Worm (Caenorhabditis elegans): ENCODE results near the gene F59A6.11.

F59A6.11 gene

DNA sequence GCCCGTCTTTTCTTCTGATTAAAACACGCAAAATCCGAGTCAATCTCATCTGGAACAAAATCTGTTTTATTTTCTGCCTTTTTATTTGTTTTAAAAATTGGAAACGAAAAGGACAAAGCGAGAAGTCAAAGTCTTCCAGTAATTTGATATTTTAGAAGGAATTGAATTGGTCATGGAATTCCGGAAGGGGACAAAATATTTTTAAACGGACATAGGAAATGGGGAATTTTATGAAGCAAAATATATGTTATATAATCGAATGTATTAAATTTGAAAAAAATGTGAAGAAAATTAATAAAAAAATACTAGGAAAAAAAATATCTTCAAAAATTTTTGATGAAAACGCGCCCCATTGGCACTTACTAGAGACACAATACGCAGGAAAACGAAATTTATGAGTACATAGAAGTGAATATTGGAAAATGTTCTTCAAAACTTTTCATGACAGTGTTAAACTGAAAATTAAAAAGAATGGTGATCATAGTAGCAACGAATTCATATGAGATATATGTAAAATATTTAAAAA lies 42.1 kb upstream of the F59A6.11 start, which contains the start of gene F33G12.7:
TSS of gene F33G12.7 (minus strand) at position 51 of the 526 bp plus-strand sequence.
- peak in 1 of 2 experiments; percentile 50 for TF ChIP-seq lin-35 (GFP tag; optimal IDR thresholded peaks at IDR 0.05)
- TF ChIP-seq egl-27 (tag; optimal IDR thresholded peaks at IDR 0.05), result no peak
- TF ChIP-seq lsy-2 (tag; optimal IDR thresholded peaks at IDR 0.05), result peak in 1 of 2 experiments; percentile 43
- peak in 2 of 3 experiments; percentile 16 to 59 for TF ChIP-seq dpl-1 (GFP tag; optimal IDR thresholded peaks at IDR 0.05)
- TF ChIP-seq efl-1 (optimal IDR thresholded peaks at IDR 0.05), result peak in 1 of 2 experiments; percentile 22
- TF ChIP-seq efl-1 (GFP tag; optimal IDR thresholded peaks at IDR 0.05 in 1 of 2), result peak; percentile 46 to 84

DNA sequence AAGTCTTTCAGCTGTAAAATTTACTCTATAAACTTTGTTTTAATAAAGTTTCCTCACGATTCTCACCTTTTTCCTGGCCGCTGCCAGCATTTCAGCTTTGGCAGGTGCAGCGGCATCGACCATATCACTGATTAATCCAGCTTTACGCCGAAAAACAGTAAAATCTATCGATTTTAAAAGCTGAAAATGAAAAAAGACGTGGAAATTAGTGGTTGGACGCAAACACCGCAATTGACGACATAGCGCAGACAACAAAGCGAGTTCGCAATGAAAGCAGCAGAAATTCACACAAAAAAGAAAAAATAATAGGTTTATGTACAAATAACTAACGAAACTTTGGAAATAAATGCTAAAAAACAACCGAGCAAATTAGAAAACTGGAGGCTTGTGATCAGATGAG lies 41.4 kb upstream of the F59A6.11 start, which contains the start of gene golg-2:
TSS of gene golg-2 (minus strand) at position 180 of the 400 bp plus-strand sequence.
- no peak for TF ChIP-seq elt-2 (tag; optimal IDR thresholded peaks at IDR 0.05)
- TF ChIP-seq ceh-88 (GFP tag; IDR thresholded peaks at IDR 0.05), result no peak
- peak in 1 of 3 experiments; percentile 42 for TF ChIP-seq dpl-1 (GFP tag; optimal IDR thresholded peaks at IDR 0.05)
- peak; percentile 6 to 31 for TF ChIP-seq lsy-2 (tag; optimal IDR thresholded peaks at IDR 0.05)
- no peak for TF ChIP-seq zip-4 (GFP tag; optimal IDR thresholded peaks at IDR 0.05)
- no peak for TF ChIP-seq unc-130 (tag; optimal IDR thresholded peaks at IDR 0.05)
- no peak for TF ChIP-seq ama-1 (optimal IDR thresholded peaks at IDR 0.05)
- TF ChIP-seq jun-1 (tag; optimal IDR thresholded peaks at IDR 0.05), result no peak
- TF ChIP-seq lin-35 (GFP tag; optimal IDR thresholded peaks at IDR 0.05), result peak in 1 of 2 experiments; percentile 55
- TF ChIP-seq F16B12.6 (tag; optimal IDR thresholded peaks at IDR 0.05), result peak; percentile 79
- TF ChIP-seq unc-98 (GFP tag; IDR thresholded peaks at IDR 0.05), result no peak
- TF ChIP-seq xbp-1 (tag; optimal IDR thresholded peaks at IDR 0.05), result no peak
- peak; percentile 20 for TF ChIP-seq blmp-1 (tag; optimal IDR thresholded peaks at IDR 0.05)
- peak; percentile 29 for TF ChIP-seq mep-1 (tag; optimal IDR thresholded peaks at IDR 0.05)
- peak; percentile 10 to 33 for TF ChIP-seq efl-1 (optimal IDR thresholded peaks at IDR 0.05)
- TF ChIP-seq efl-1 (GFP tag; optimal IDR thresholded peaks at IDR 0.05 in 1 of 2), result peak; percentile 38 to 84

DNA sequence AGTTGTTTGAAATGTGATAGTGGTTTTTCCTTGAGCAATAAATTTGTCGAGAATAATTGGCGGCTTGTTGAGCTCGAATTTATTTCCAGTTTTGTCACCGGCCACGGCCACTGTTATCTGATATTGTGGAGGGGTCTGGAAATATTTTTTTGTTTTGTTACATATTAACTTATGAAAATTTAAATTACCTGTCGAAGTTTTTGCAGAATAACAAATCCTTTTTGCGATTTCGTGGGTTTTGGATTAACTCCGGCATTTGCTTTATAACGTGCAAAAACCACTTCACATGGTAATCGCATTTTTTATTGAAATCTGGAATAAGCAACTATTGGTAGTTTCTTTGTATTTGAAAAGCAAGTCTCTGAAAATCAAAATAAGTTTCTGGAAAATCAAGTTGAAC lies 37.6 kb upstream of the F59A6.11 start, which contains the start of gene lrr-1:
TSS of gene lrr-1 (minus strand) at position 312 of the 400 bp plus-strand sequence.
- TF ChIP-seq efl-1 (optimal IDR thresholded peaks at IDR 0.05) (no peak), efl-1 (GFP tag; optimal IDR thresholded peaks at IDR 0.05 in 1 of 2) (peak in 1 of 2 experiments; percentile 53), tbx-2 (tag; optimal IDR thresholded peaks at IDR 0.05) (no peak)

DNA sequence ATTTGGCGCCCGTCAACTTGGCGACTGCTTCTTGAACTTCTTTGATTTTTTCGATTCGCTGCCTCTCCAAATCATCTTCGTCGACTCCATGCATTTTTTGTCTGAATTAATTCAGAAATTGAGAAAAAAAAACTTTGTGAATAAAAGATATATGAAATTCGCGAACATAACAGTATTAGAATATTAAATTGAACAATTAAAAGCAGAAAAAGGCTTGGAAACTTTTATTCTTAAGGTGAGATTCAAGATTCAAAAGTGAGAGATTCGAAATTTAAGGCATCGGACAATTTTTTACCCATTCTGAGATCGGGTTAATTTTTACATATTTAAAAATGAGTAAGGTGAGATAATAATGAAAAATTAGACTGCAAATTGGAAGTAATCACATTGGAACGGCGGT lies 35.4 kb upstream of the F59A6.11 start, which contains the start of gene F33G12.3:
TSS of gene F33G12.3 (minus strand) at position 101 of the 400 bp plus-strand sequence.
- TF ChIP-seq ztf-11 (tag; optimal IDR thresholded peaks at IDR 0.05) (no peak), skn-1 (tag; optimal IDR thresholded peaks at IDR 0.05) (no peak), fkh-8 (tag; optimal IDR thresholded peaks at IDR 0.05) (no peak), nhr-85 (tag) (no peak), sup-37 (GFP tag; optimal IDR thresholded peaks at IDR 0.05) (no peak), pax-3 (tag; optimal IDR thresholded peaks at IDR 0.05) (no peak), aly-2 (tag; optimal IDR thresholded peaks at IDR 0.05) (no peak), efl-1 (optimal IDR thresholded peaks at IDR 0.05) (no peak), efl-1 (GFP tag; optimal IDR thresholded peaks at IDR 0.05 in 1 of 2) (no peak), ces-1 (GFP tag; optimal IDR thresholded peaks at IDR 0.05) (no peak), isw-1 (GFP tag; IDR thresholded peaks at IDR 0.05) (no peak), unc-130 (tag; optimal IDR thresholded peaks at IDR 0.05) (no peak), nhr-11 (tag; optimal IDR thresholded peaks at IDR 0.05) (no peak)

DNA sequence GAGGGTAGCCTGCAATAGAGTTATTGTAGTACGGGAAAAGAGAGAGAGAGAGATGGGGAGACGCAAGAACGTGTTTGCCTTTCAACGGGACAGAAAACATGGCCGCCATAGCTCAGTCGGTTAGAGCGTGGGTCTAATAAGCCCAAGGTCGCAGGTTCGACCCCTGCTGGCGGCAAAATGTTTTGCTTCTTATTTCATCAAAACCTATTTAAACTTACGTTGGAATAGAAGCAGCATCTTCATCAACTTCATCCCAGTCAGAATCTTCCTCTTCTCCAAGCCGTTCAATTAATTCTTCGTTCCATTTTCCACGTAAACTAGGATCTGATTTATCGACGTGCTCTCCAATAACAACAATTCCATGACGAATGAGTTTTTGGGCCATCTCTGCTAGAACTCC lies 34.1 kb upstream of the F59A6.11 start:
- TF ChIP-seq unc-98 (GFP tag; IDR thresholded peaks at IDR 0.05) (no peak), ceh-82 (tag; optimal IDR thresholded peaks at IDR 0.05) (peak in 1 of 3 experiments; percentile 56), ceh-8 (GFP tag; optimal IDR thresholded peaks at IDR 0.05) (no peak), nhr-77 (tag; optimal IDR thresholded peaks at IDR 0.05) (peak; percentile 9), hpl-2 (GFP tag; optimal IDR thresholded peaks at IDR 0.05) (no peak), ztf-11 (tag; optimal IDR thresholded peaks at IDR 0.05) (no peak), nhr-12 (tag; optimal IDR thresholded peaks at IDR 0.05) (no peak), ztf-4 (tag; optimal IDR thresholded peaks at IDR 0.05) (peak; percentile 48), efl-1 (optimal IDR thresholded peaks at IDR 0.05) (peak; percentile 54 to 59), efl-1 (GFP tag; optimal IDR thresholded peaks at IDR 0.05 in 1 of 2) (peak; percentile 51 to 95), mep-1 (tag; optimal IDR thresholded peaks at IDR 0.05) (no peak), nhr-84 (tag; optimal IDR thresholded peaks at IDR 0.05) (no peak), xbp-1 (tag; optimal IDR thresholded peaks at IDR 0.05) (peak; percentile 55), nhr-85 (tag) (peak; percentile 45), C04F5.9 (tag; optimal IDR thresholded peaks at IDR 0.05) (no peak), nhr-47 (tag; optimal IDR thresholded peaks at IDR 0.05) (peak; percentile 74), sup-37 (GFP tag; optimal IDR thresholded peaks at IDR 0.05) (no peak), efl-3 (GFP tag; optimal IDR thresholded peaks at IDR 0.05) (no peak), skn-1 (tag; optimal IDR thresholded peaks at IDR 0.05) (no peak), swsn-7 (tag; optimal IDR thresholded peaks at IDR 0.05) (peak; percentile 60), hlh-4 (tag; optimal IDR thresholded peaks at IDR 0.05) (no peak), C34B4.2 (tag; optimal IDR thresholded peaks at IDR 0.05) (no peak), rnt-1 (tag; optimal IDR thresholded peaks at IDR 0.05) (peak; percentile 69), snpc-4 (tag; optimal IDR thresholded peaks at IDR 0.05) (no peak)
